Fruit fly (Drosophila melanogaster): ENCODE measurements around the gene MFS10.

DNA sequence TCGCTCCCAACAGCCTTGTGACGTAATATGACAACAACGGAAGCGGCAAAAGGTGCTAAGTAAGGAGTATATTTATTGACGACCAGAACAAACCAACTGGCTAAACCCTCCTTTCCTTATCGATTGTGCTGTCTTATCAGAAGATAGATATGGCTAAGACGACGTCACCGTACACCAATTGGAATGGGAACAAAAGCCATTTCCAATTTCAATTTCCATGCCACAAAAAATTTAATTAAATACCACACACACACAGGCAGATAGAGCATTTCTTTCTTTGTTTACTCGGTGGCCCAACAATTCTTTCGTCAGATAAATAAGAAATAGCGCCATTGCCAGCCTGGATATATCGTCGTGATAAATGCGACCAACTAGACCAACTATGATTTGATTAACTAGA lies 24.2 kb upstream of the MFS10 start:
- TF ChIP-seq psq (optimal IDR thresholded peaks at IDR 0.05) (no peak), CG8478 (optimal IDR thresholded peaks at IDR 0.05) (no peak)
